Worm (Caenorhabditis elegans): ENCODE results near the gene otub-1.

otub-1 gene

ce11 chrV:15072738-15073137 is 6.6 kb downstream of the otub-1 start:
- no peak for TF ChIP-seq nhr-12 (tag; optimal IDR thresholded peaks at IDR 0.05)
- TF ChIP-seq egl-5 (tag; optimal IDR thresholded peaks at IDR 0.05), result peak; percentile 78
- TF ChIP-seq nfya-1 (tag; optimal IDR thresholded peaks at IDR 0.05; ENCODE audit: insufficient read depth), result peak; percentile 6
- TF ChIP-seq jun-1 (tag; optimal IDR thresholded peaks at IDR 0.05), result no peak
- TF ChIP-seq nhr-28 (tag; optimal IDR thresholded peaks at IDR 0.05), result no peak

ce11 chrV:15074907-15075306 is 8.8 kb downstream of the otub-1 start:
- TF ChIP-seq lsy-12 (tag; optimal IDR thresholded peaks at IDR 0.05) (no peak), nhr-12 (tag; optimal IDR thresholded peaks at IDR 0.05) (no peak), ceh-82 (tag; optimal IDR thresholded peaks at IDR 0.05) (no peak), daf-12 (tag; optimal IDR thresholded peaks at IDR 0.05) (no peak), fkh-10 (GFP tag; optimal IDR thresholded peaks at IDR 0.05) (peak; percentile 26), lin-15B (tag; optimal IDR thresholded peaks at IDR 0.05) (peak; percentile 30), nfya-1 (tag; optimal IDR thresholded peaks at IDR 0.05; ENCODE audit: insufficient read depth) (peak; percentile 51), fos-1 (tag; optimal IDR thresholded peaks at IDR 0.05) (no peak), egl-5 (tag; optimal IDR thresholded peaks at IDR 0.05) (peak; percentile 19), ceh-16 (tag; optimal IDR thresholded peaks at IDR 0.05) (no peak), lin-39 (tag; optimal IDR thresholded peaks at IDR 0.05) (peak; percentile 78)

ce11 chrV:15078560-15078959 is 12.5 kb downstream of the otub-1 start:
- TF ChIP-seq R02D3.7 (tag; optimal IDR thresholded peaks at IDR 0.05), result no peak
- no peak for TF ChIP-seq nhr-77 (tag; optimal IDR thresholded peaks at IDR 0.05)
- no peak for TF ChIP-seq daf-12 (tag; optimal IDR thresholded peaks at IDR 0.05)
- no peak for TF ChIP-seq unc-62 (GFP tag; optimal IDR thresholded peaks at IDR 0.05)
- no peak for TF ChIP-seq lsy-12 (tag; optimal IDR thresholded peaks at IDR 0.05)
- TF ChIP-seq nfya-1 (tag; optimal IDR thresholded peaks at IDR 0.05; ENCODE audit: insufficient read depth), result no peak
- no peak for TF ChIP-seq egl-5 (tag; optimal IDR thresholded peaks at IDR 0.05)
- no peak for TF ChIP-seq elt-2 (tag; optimal IDR thresholded peaks at IDR 0.05)
- no peak for TF ChIP-seq ceh-9 (tag; optimal IDR thresholded peaks at IDR 0.05)
- no peak for TF ChIP-seq ceh-82 (tag; optimal IDR thresholded peaks at IDR 0.05)
- TF ChIP-seq snpc-4 (tag; optimal IDR thresholded peaks at IDR 0.05), result no peak

- TF ChIP-seq elt-2 (tag; optimal IDR thresholded peaks at IDR 0.05) (peak; percentile 41), lin-15B (tag; optimal IDR thresholded peaks at IDR 0.05) (peak; percentile 57), nhr-43 (tag; optimal IDR thresholded peaks at IDR 0.05; ENCODE audit: poor library complexity, severe bottlenecking) (peak; percentile 91), ztf-11 (tag; optimal IDR thresholded peaks at IDR 0.05) (no peak), nhr-23 (tag; optimal IDR thresholded peaks at IDR 0.05) (peak; percentile 43), pha-4 (tag; optimal IDR thresholded peaks at IDR 0.05) (peak; percentile 66), elt-1 (tag; optimal IDR thresholded peaks at IDR 0.05) (peak; percentile 8), nfya-1 (tag; optimal IDR thresholded peaks at IDR 0.05; ENCODE audit: insufficient read depth) (peak; percentile 39), fos-1 (tag; optimal IDR thresholded peaks at IDR 0.05) (no peak), hmg-11 (tag; optimal IDR thresholded peaks at IDR 0.05) (peak; percentile 33), eor-1 (tag; optimal IDR thresholded peaks at IDR 0.05) (peak in 1 of 2 experiments; percentile 67), R02D3.7 (tag; optimal IDR thresholded peaks at IDR 0.05) (peak; percentile 9), lin-39 (tag; optimal IDR thresholded peaks at IDR 0.05) (peak; percentile 16), snpc-4 (tag; optimal IDR thresholded peaks at IDR 0.05) (peak; percentile 62), nhr-25 (tag; optimal IDR thresholded peaks at IDR 0.05) (peak; percentile 8), elt-3 (tag; optimal IDR thresholded peaks at IDR 0.05) (no peak), zag-1 (tag; optimal IDR thresholded peaks at IDR 0.05) (no peak)
Measured at ce11 chrV:15082291-15082690, 16.2 kb downstream of the otub-1 start, which contains the start of the genes C01G10.10 and C01G10.9. C01G10.10 (minus strand) TSS chrV:15082441. C01G10.9 (plus strand) TSS chrV:15082530.

ce11 chrV:15083659-15084058 is 17.6 kb downstream of the otub-1 start:
- TF ChIP-seq ama-1 (optimal IDR thresholded peaks at IDR 0.05) (peak; percentile 84), skn-1 (tag; optimal IDR thresholded peaks at IDR 0.05) (no peak), elt-2 (tag; optimal IDR thresholded peaks at IDR 0.05) (peak; percentile 15), fkh-10 (GFP tag; optimal IDR thresholded peaks at IDR 0.05) (no peak)

ce11 chrV:15085335-15085800 is 19.3 kb downstream of the otub-1 start, which contains the start of the genes ahsa-1 and C01G10.7:
ahsa-1 (minus strand) TSS chrV:15085385.
C01G10.7 (plus strand) TSS chrV:15085747.
- TF ChIP-seq aly-2 (tag; optimal IDR thresholded peaks at IDR 0.05) (no peak), lin-15B (tag; optimal IDR thresholded peaks at IDR 0.05) (peak; percentile 99), egl-27 (tag; optimal IDR thresholded peaks at IDR 0.05) (peak; percentile 13), hmg-11 (tag; optimal IDR thresholded peaks at IDR 0.05) (peak; percentile 83), nhr-12 (tag; optimal IDR thresholded peaks at IDR 0.05) (no peak), pha-4 (tag; optimal IDR thresholded peaks at IDR 0.05) (peak; percentile 95), fos-1 (tag; optimal IDR thresholded peaks at IDR 0.05) (no peak), mdl-1 (tag; optimal IDR thresholded peaks at IDR 0.05) (no peak), jun-1 (tag; optimal IDR thresholded peaks at IDR 0.05) (peak; percentile 58), R02D3.7 (tag; optimal IDR thresholded peaks at IDR 0.05) (peak; percentile 98), nfya-1 (tag; optimal IDR thresholded peaks at IDR 0.05; ENCODE audit: insufficient read depth) (peak; percentile 89), ceh-28 (tag; optimal IDR thresholded peaks at IDR 0.05) (peak; percentile 77), eor-1 (tag; optimal IDR thresholded peaks at IDR 0.05) (peak in 1 of 2 experiments; percentile 45), nhr-77 (tag; optimal IDR thresholded peaks at IDR 0.05) (peak; percentile 37), lsy-12 (tag; optimal IDR thresholded peaks at IDR 0.05) (peak; percentile 85), lin-39 (tag; optimal IDR thresholded peaks at IDR 0.05) (peak; percentile 75), ceh-82 (tag; optimal IDR thresholded peaks at IDR 0.05) (peak; percentile 68), skn-1 (tag; optimal IDR thresholded peaks at IDR 0.05) (peak; percentile 15), elt-2 (tag; optimal IDR thresholded peaks at IDR 0.05) (peak; percentile 61), nhr-11 (tag; optimal IDR thresholded peaks at IDR 0.05) (peak; percentile 11), nhr-25 (tag; optimal IDR thresholded peaks at IDR 0.05) (peak; percentile 86), nhr-76 (tag; optimal IDR thresholded peaks at IDR 0.05) (peak; percentile 0), egl-5 (tag; optimal IDR thresholded peaks at IDR 0.05) (peak; percentile 87), ama-1 (optimal IDR thresholded peaks at IDR 0.05) (no peak), ZK546.5 (tag; optimal IDR thresholded peaks at IDR 0.05) (no peak), fkh-10 (GFP tag; optimal IDR thresholded peaks at IDR 0.05) (peak; percentile 92)

Data from whole organism, L3 larva.